Fruit fly (Drosophila melanogaster) whole organism, wandering third instar larva: ENCODE measurements around the gene CG4653.

ENCODE experiments used
- CG9705 ChIP-seq: fragments of 200-800 bp; sonication (Bioruptor generic); optimal IDR thresholded peaks from 2 replicates; lab custom pipeline; 2018; ENCODE audit warnings: missing biosample characterization, mild to moderate bottlenecking, missing genetic modification characterization
- CrebA ChIP-seq: fragments of 200-800 bp; sonication (Bioruptor generic); optimal IDR thresholded peaks from 2 replicates; lab custom pipeline; 2016; ENCODE audit warnings: missing biosample characterization, mild to moderate bottlenecking, missing genetic modification characterization, borderline replicate concordance
- Dif ChIP-seq: fragments of 200-275, 200-300 bp; sonication (Bioruptor generic); optimal IDR thresholded peaks from 2 replicates; lab custom pipeline; 2018; ENCODE audit warnings: missing biosample characterization, missing genetic modification characterization; ENCODE audit not compliant: partially characterized antibody
- GATAd ChIP-seq: sonication (Bioruptor generic); optimal IDR thresholded peaks from 2 replicates; lab custom pipeline; 2016; ENCODE audit warnings: missing biosample characterization, missing genetic modification characterization
- HLH106 ChIP-seq: fragments of 200-800 bp; optimal IDR thresholded peaks from 3 replicates; lab custom pipeline; 2019; ENCODE audit warnings: missing biosample characterization, mild to moderate bottlenecking, missing genetic modification characterization, moderate library complexity
- Hnf4 ChIP-seq: fragments of 200-800 bp; sonication (Bioruptor generic); optimal IDR thresholded peaks from 2 replicates; lab custom pipeline; 2016; ENCODE audit warnings: missing biosample characterization, mild to moderate bottlenecking, missing genetic modification characterization
- Jra ChIP-seq: sonication (Bioruptor generic); optimal IDR thresholded peaks from 2 replicates; lab custom pipeline; 2016; ENCODE audit warnings: missing biosample characterization, missing genetic modification characterization
- Myc ChIP-seq: fragments of >200 bp; optimal IDR thresholded peaks from 2 replicates; lab custom pipeline; 2017
- N ChIP-seq: fragments of >200 bp; optimal IDR thresholded peaks from 2 replicates; lab custom pipeline; 2018; ENCODE audit warnings: missing biosample characterization, missing external identifiers, missing genetic modification characterization
- Rel ChIP-seq, 2 experiments: fragments of 200-800 bp; sonication (Bioruptor generic) in 1 of 2; optimal IDR thresholded peaks; 2 replicates in 1 of 2; 3 replicates in 1 of 2; lab custom pipeline; 2016 to 2019; ENCODE audit warnings: mild to moderate bottlenecking in 2 of 2, missing biosample characterization in 2 of 2, missing genetic modification characterization in 2 of 2, moderate library complexity in 1 of 2
- Sp1 ChIP-seq: fragments of 200-800 bp; sonication (Bioruptor generic); optimal IDR thresholded peaks from 3 replicates; lab custom pipeline; 2019; ENCODE audit warnings: missing biosample characterization, mild to moderate bottlenecking, missing genetic modification characterization, moderate library complexity
- Vsx2 ChIP-seq: fragments of 200-300, 225-300 bp; sonication (Bioruptor generic); optimal IDR thresholded peaks from 2 replicates; lab custom pipeline; 2018; ENCODE audit warnings: missing biosample characterization, missing genetic modification characterization; ENCODE audit not compliant: partially characterized antibody
- br ChIP-seq: fragments of 200-800 bp; sonication (Bioruptor generic); optimal IDR thresholded peaks from 2 replicates; lab custom pipeline; 2016; ENCODE audit warnings: missing biosample characterization, missing genetic modification characterization
- brk ChIP-seq: fragments of 200-800 bp; sonication (Bioruptor generic); optimal IDR thresholded peaks from 2 replicates; lab custom pipeline; 2016; ENCODE audit warnings: missing biosample characterization, mild to moderate bottlenecking, missing genetic modification characterization
- dl ChIP-seq, 2 experiments: fragments of 175-275, 200-275 bp in 1 of 2; fragments of 200-275 bp in 1 of 2; sonication (Bioruptor generic); optimal IDR thresholded peaks; lab custom pipeline; 2018; ENCODE audit warnings: mild to moderate bottlenecking in 2 of 2, missing biosample characterization in 2 of 2, missing genetic modification characterization in 2 of 2, moderate library complexity in 2 of 2; ENCODE audit not compliant: partially characterized antibody in 2 of 2, insufficient read depth in 1 of 2
- dmrt93B ChIP-seq: fragments of 200-800 bp; sonication (Bioruptor generic); optimal IDR thresholded peaks from 2 replicates; lab custom pipeline; 2018; ENCODE audit warnings: missing biosample characterization, mild to moderate bottlenecking, missing genetic modification characterization
- foxo ChIP-seq, 2 experiments: fragments of 200-800 bp; sonication (Bioruptor generic); optimal IDR thresholded peaks; 2 replicates in 1 of 2; 3 replicates in 1 of 2; lab custom pipeline; 2016 to 2017; ENCODE audit warnings: missing biosample characterization in 2 of 2, missing genetic modification characterization in 2 of 2
- fru ChIP-seq: fragments of 200-800 bp; sonication (Bioruptor generic); optimal IDR thresholded peaks from 3 replicates; lab custom pipeline; 2016; ENCODE audit warnings: missing biosample characterization, mild to moderate bottlenecking, missing genetic modification characterization
- h ChIP-seq: fragments of 200-800 bp; sonication (Bioruptor generic); optimal IDR thresholded peaks from 3 replicates; lab custom pipeline; 2016; ENCODE audit warnings: missing biosample characterization, mild to moderate bottlenecking, missing genetic modification characterization
- jim ChIP-seq: fragments of 175-275, 200-325 bp; sonication (Bioruptor generic); optimal IDR thresholded peaks from 2 replicates; lab custom pipeline; 2016; ENCODE audit warnings: missing biosample characterization, mild to moderate bottlenecking, missing genetic modification characterization
- lola ChIP-seq: fragments of >200 bp; optimal IDR thresholded peaks from 2 replicates; lab custom pipeline; 2017; ENCODE audit warnings: missing biosample characterization, missing genetic modification characterization
- pan ChIP-seq: fragments of >200 bp; optimal IDR thresholded peaks from 2 replicates; lab custom pipeline; 2017
- psq ChIP-seq: fragments of 200-800 bp; sonication (Bioruptor generic); optimal IDR thresholded peaks from 3 replicates; lab custom pipeline; 2017; ENCODE audit warnings: missing biosample characterization, mild to moderate bottlenecking, missing genetic modification characterization, moderate library complexity
- rgr ChIP-seq: fragments of 200-800 bp; sonication (Bioruptor generic); optimal IDR thresholded peaks from 3 replicates; lab custom pipeline; 2016; ENCODE audit warnings: missing biosample characterization, mild to moderate bottlenecking, missing genetic modification characterization
- sage ChIP-seq: fragments of 200-800 bp; sonication (Bioruptor generic); optimal IDR thresholded peaks from 2 replicates; lab custom pipeline; 2016; ENCODE audit warnings: missing biosample characterization, mild to moderate bottlenecking, missing genetic modification characterization
- sv ChIP-seq: fragments of 200-800 bp; sonication (Bioruptor generic); optimal IDR thresholded peaks from 3 replicates; lab custom pipeline; 2016; ENCODE audit warnings: missing biosample characterization, missing genetic modification characterization
- tai ChIP-seq: sonication (Bioruptor generic); optimal IDR thresholded peaks from 2 replicates; lab custom pipeline; 2016; ENCODE audit warnings: missing biosample characterization, missing genetic modification characterization
- usp ChIP-seq: fragments of >200 bp; optimal IDR thresholded peaks from 2 replicates; lab custom pipeline; 2017; ENCODE audit warnings: missing biosample characterization, missing genetic modification characterization
- woc ChIP-seq: sonication (Bioruptor generic); optimal IDR thresholded peaks from 2 replicates; lab custom pipeline; 2016; ENCODE audit warnings: missing biosample characterization, mild to moderate bottlenecking, missing genetic modification characterization

CG4653 gene

dm6 chrX:16676653-16677052, 27.2 kb upstream of the CG4653 start, which contains the start of gene CG13012:
CG13012 (minus strand) TSS chrX:16676753.
- TF ChIP-seq foxo (GFP tag; optimal IDR thresholded peaks at IDR 0.05; lab: Kevin White, UChicago) (no peak), sage (GFP tag; lab: Kevin White, UChicago) (no peak), woc (GFP tag; lab: Kevin White, UChicago) (no peak), fru (no peak), lola (GFP tag; lab: Kevin White, UChicago) (no peak), CG9705 (no peak), brk (GFP tag; lab: Kevin White, UChicago) (no peak), dl (GFP tag; optimal IDR thresholded peaks at IDR 0.05; lab: Kevin White, UChicago; ENCODE audit: insufficient read depth in 1 of 2, partially characterized antibody in 2 of 2) (no peak), h (GFP tag; lab: Kevin White, UChicago) (no peak), Sp1 (no peak), dmrt93B (GFP tag; lab: Kevin White, UChicago) (no peak), br (GFP tag; lab: Kevin White, UChicago) (no peak), jim (no peak), rgr (no peak), Vsx2 (no peak)

DNA sequence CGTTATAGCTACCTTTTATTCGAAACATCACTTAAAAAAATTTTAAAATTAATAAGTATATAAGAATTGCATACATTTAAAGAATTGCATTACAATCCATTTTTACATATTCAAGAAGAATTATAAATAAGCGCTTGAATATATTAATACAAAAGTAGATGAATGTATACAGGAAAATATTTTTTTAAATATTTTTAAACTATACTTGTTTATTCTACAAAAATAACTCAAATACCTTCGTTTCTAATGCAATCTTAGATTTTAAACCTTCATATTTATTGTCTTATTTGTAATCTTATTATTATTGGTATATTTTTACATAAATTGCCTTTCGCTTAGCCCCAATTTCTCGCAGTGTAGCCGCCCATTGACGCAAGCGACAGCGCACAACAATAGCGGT, 26.7 kb upstream of the CG4653 start:
- TF ChIP-seq foxo (GFP tag; optimal IDR thresholded peaks at IDR 0.05; lab: Kevin White, UChicago), result no peak
- no peak for TF ChIP-seq rgr
- peak; percentile 22 for TF ChIP-seq HLH106 (tag; lab: Kevin White, UChicago)
- no peak for TF ChIP-seq GATAd (GFP tag; lab: Kevin White, UChicago)
- TF ChIP-seq psq (GFP tag; lab: Kevin White, UChicago), result no peak
- no peak for TF ChIP-seq sv (GFP tag; lab: Kevin White, UChicago)
- TF ChIP-seq dmrt93B (GFP tag; lab: Kevin White, UChicago), result no peak
- no peak for TF ChIP-seq fru
- peak; percentile 20 for TF ChIP-seq Sp1
- TF ChIP-seq, all 38 proteins: peak for 2

DNA sequence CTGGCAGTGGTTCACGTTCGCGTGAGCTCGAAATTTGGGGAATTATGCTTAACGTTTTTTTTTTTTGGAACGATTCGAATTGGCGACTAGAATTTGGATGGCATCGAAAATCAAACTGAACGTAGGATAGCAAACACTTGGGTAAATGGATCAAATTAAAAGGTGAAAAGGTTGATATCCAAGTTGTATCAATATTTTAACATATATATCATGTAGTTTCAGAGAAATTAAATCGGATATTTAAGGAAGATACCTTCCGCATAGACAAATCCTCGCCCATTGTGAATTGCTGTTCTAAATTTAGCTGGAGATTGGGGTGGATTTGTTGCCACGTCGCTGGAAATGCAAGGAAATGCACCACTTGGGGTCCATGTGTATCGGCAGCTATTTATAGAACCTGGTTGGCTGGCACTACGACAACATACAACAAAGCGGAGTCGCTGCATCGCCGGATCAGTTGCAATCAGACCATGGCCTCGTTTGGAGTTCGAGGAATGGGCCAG, 25.0 kb upstream of the CG4653 start, which contains the start of the genes CG13010 and sing:
CG13010 (minus strand) TSS at position 101 of the 503 bp plus-strand sequence.
sing (plus strand) TSS at position 453 of the 503 bp plus-strand sequence.
- TF ChIP-seq dmrt93B (GFP tag; lab: Kevin White, UChicago) (no peak), pan (lab: Kevin White, UChicago) (no peak)

dm6 chrX:16683765-16684164, 20.1 kb upstream of the CG4653 start, which contains the start of gene Axs:
Axs (minus strand) TSS chrX:16683895.
- TF ChIP-seq Myc (lab: Kevin White, UChicago), result peak; percentile 75
- no peak for TF ChIP-seq GATAd (GFP tag; lab: Kevin White, UChicago)
- peak in 1 of 2 experiments; percentile 5 for TF ChIP-seq foxo (GFP tag; optimal IDR thresholded peaks at IDR 0.05; lab: Kevin White, UChicago)
- peak; percentile 56 for TF ChIP-seq N (GFP tag; lab: Kevin White, UChicago)
- peak; percentile 55 for TF ChIP-seq Jra (GFP tag; lab: Kevin White, UChicago)
- no peak for TF ChIP-seq Rel (GFP tag; optimal IDR thresholded peaks at IDR 0.05; lab: Kevin White, UChicago)
- TF ChIP-seq Rel (tag; optimal IDR thresholded peaks at IDR 0.05; lab: Kevin White, UChicago), result no peak
- peak; percentile 6 for TF ChIP-seq Dif (GFP tag; lab: Kevin White, UChicago)

dm6 chrX:16687400-16688105, 16.3 kb upstream of the CG4653 start:
- TF ChIP-seq usp (GFP tag; lab: Kevin White, UChicago) (no peak), tai (GFP tag; lab: Kevin White, UChicago) (no peak), psq (GFP tag; lab: Kevin White, UChicago) (no peak), foxo (GFP tag; optimal IDR thresholded peaks at IDR 0.05; lab: Kevin White, UChicago) (no peak), Hnf4 (no peak), CrebA (GFP tag; lab: Kevin White, UChicago) (no peak), dl (GFP tag; optimal IDR thresholded peaks at IDR 0.05; lab: Kevin White, UChicago; ENCODE audit: insufficient read depth in 1 of 2, partially characterized antibody in 2 of 2) (no peak)
